Worm (Caenorhabditis elegans) whole organism, late embryonic: ENCODE measurements around the gene B0244.16.
A peak's percentile ranks its signal among the peaks of the same experiment; 100 is the strongest.

Experiments used
- F13H6.1 ChIP-seq: sonication (generic microtip); optimal IDR thresholded peaks from 2 replicates; lab custom pipeline; 2016; ENCODE audit warnings: missing genetic modification characterization, missing compliant biosample characterization
- K09A11.1 ChIP-seq: sonication (generic microtip); optimal IDR thresholded peaks from 2 replicates; lab custom pipeline; 2017; ENCODE audit warnings: antibody characterized with exemption, mild to moderate bottlenecking, missing genetic modification characterization, missing compliant biosample characterization; ENCODE audit not compliant: insufficient read depth
- T23F11.4 ChIP-seq: fragments of 200-800 bp; sonication (Bioruptor generic); optimal IDR thresholded peaks from 2 replicates; lab custom pipeline; 2018; ENCODE audit warnings: mild to moderate bottlenecking, missing genetic modification characterization, missing compliant biosample characterization
- Y22D7AL.16 ChIP-seq: sonication (generic microtip); optimal IDR thresholded peaks from 2 replicates; lab custom pipeline; 2016; ENCODE audit warnings: missing genetic modification characterization, missing compliant biosample characterization
- ahr-1 ChIP-seq: sonication (generic microtip); optimal IDR thresholded peaks from 2 replicates; lab custom pipeline; 2016; ENCODE audit warnings: missing genetic modification characterization, missing compliant biosample characterization
- ama-1 ChIP-seq: fragments of 150-350 bp; optimal IDR thresholded peaks from 2 replicates; lab custom pipeline; 2014
- ceh-14 ChIP-seq: sonication (generic microtip); optimal IDR thresholded peaks from 2 replicates; lab custom pipeline; 2016; ENCODE audit warnings: missing genotype, missing genetic modification characterization, missing compliant biosample characterization
- ceh-22 ChIP-seq: sonication (generic microtip); optimal IDR thresholded peaks from 2 replicates; lab custom pipeline; 2017; ENCODE audit warnings: missing biosample characterization, missing genetic modification characterization
- ceh-24 ChIP-seq: sonication (generic microtip); optimal IDR thresholded peaks from 2 replicates; lab custom pipeline; 2016; ENCODE audit warnings: mild to moderate bottlenecking, missing genetic modification characterization, missing compliant biosample characterization
- ceh-31 ChIP-seq: sonication (generic microtip); optimal IDR thresholded peaks from 2 replicates; lab custom pipeline; 2016; ENCODE audit warnings: missing genetic modification characterization, missing compliant biosample characterization
- ceh-45 ChIP-seq: fragments of 200-800 bp; sonication (Bioruptor generic); IDR thresholded peaks from 2 replicates; pipeline ENCODE4 v1.3.6; 2022; ENCODE audit warnings: missing genetic modification reagents, missing genetic modification characterization, missing compliant biosample characterization
- che-1 ChIP-seq: sonication (generic microtip); optimal IDR thresholded peaks from 2 replicates; lab custom pipeline; 2016; ENCODE audit warnings: mild to moderate bottlenecking, missing genetic modification characterization, missing compliant biosample characterization
- dmd-4 ChIP-seq: sonication (generic microtip); optimal IDR thresholded peaks from 2 replicates; lab custom pipeline; 2016; ENCODE audit warnings: borderline replicate concordance, missing genetic modification characterization, missing compliant biosample characterization
- dve-1 ChIP-seq: sonication (generic microtip); optimal IDR thresholded peaks from 2 replicates; lab custom pipeline; 2017; ENCODE audit warnings: antibody characterized with exemption, mild to moderate bottlenecking, missing genetic modification characterization, missing compliant biosample characterization
- ets-4 ChIP-seq: sonication (generic microtip); optimal IDR thresholded peaks from 2 replicates; lab custom pipeline; 2016; ENCODE audit warnings: missing genetic modification characterization, missing compliant biosample characterization
- eyg-1 ChIP-seq: sonication (generic microtip); optimal IDR thresholded peaks from 2 replicates; lab custom pipeline; 2016; ENCODE audit warnings: missing genotype, missing genetic modification characterization, missing compliant biosample characterization
- fax-1 ChIP-seq: sonication (generic microtip); optimal IDR thresholded peaks from 2 replicates; lab custom pipeline; 2016; ENCODE audit warnings: missing genotype, missing genetic modification characterization, missing compliant biosample characterization
- fkh-6 ChIP-seq: sonication (generic microtip); optimal IDR thresholded peaks from 2 replicates; lab custom pipeline; 2016; ENCODE audit warnings: missing genetic modification characterization, missing compliant biosample characterization
- hlh-15 ChIP-seq: sonication (generic microtip); optimal IDR thresholded peaks from 2 replicates; lab custom pipeline; 2016; ENCODE audit warnings: missing genetic modification characterization, missing compliant biosample characterization
- hlh-6 ChIP-seq: sonication (generic microtip); optimal IDR thresholded peaks from 2 replicates; lab custom pipeline; 2016; ENCODE audit warnings: missing genotype, missing genetic modification characterization, missing compliant biosample characterization
- hlh-8 ChIP-seq: sonication (generic microtip); optimal IDR thresholded peaks from 2 replicates; lab custom pipeline; 2016; ENCODE audit warnings: missing genotype, missing genetic modification characterization, missing compliant biosample characterization
- lim-6 ChIP-seq: sonication (generic microtip); optimal IDR thresholded peaks from 2 replicates; lab custom pipeline; 2016; ENCODE audit warnings: missing genetic modification characterization, missing compliant biosample characterization
- lin-11 ChIP-seq: fragments of 200-800 bp; sonication (Bioruptor generic); optimal IDR thresholded peaks from 2 replicates; lab custom pipeline; 2018; ENCODE audit warnings: mild to moderate bottlenecking, missing genetic modification characterization, missing compliant biosample characterization
- madf-2 ChIP-seq: sonication (generic microtip); optimal IDR thresholded peaks from 2 replicates; lab custom pipeline; 2017; ENCODE audit warnings: missing genetic modification characterization, missing compliant biosample characterization
- mec-3 ChIP-seq: sonication (generic microtip); optimal IDR thresholded peaks from 2 replicates; lab custom pipeline; 2016; ENCODE audit warnings: borderline replicate concordance, missing genetic modification characterization, missing compliant biosample characterization
- nfya-1 ChIP-seq: sonication (generic microtip); optimal IDR thresholded peaks from 2 replicates; lab custom pipeline; 2017; ENCODE audit warnings: missing genetic modification characterization, mild to moderate bottlenecking, missing compliant biosample characterization, antibody characterized with exemption, moderate library complexity
- nhr-232 ChIP-seq: sonication (generic microtip); optimal IDR thresholded peaks from 2 replicates; lab custom pipeline; 2016; ENCODE audit warnings: missing genetic modification characterization, missing compliant biosample characterization
- pag-3 ChIP-seq: sonication (generic microtip); optimal IDR thresholded peaks from 2 replicates; lab custom pipeline; 2016; ENCODE audit warnings: missing compliant biosample characterization, missing genetic modification characterization, borderline replicate concordance
- syd-9 ChIP-seq: sonication (generic microtip); optimal IDR thresholded peaks from 2 replicates; lab custom pipeline; 2016; ENCODE audit warnings: mild to moderate bottlenecking, missing genetic modification characterization, moderate library complexity, missing compliant biosample characterization
- tbx-2 ChIP-seq: sonication (generic microtip); optimal IDR thresholded peaks from 2 replicates; lab custom pipeline; 2016; ENCODE audit warnings: missing genetic modification characterization, missing compliant biosample characterization
- ttx-3 ChIP-seq: sonication (generic microtip); optimal IDR thresholded peaks from 2 replicates; lab custom pipeline; 2016; ENCODE audit warnings: missing genetic modification reagents, missing genetic modification characterization, missing compliant biosample characterization
- unc-42 ChIP-seq: sonication (generic microtip); optimal IDR thresholded peaks from 2 replicates; lab custom pipeline; 2016; ENCODE audit warnings: missing genotype, missing genetic modification characterization, missing compliant biosample characterization
- ztf-16 ChIP-seq: sonication (generic microtip); optimal IDR thresholded peaks from 2 replicates; lab custom pipeline; 2017; ENCODE audit warnings: missing genetic modification characterization, missing compliant biosample characterization

The B0244.16 gene

DNA sequence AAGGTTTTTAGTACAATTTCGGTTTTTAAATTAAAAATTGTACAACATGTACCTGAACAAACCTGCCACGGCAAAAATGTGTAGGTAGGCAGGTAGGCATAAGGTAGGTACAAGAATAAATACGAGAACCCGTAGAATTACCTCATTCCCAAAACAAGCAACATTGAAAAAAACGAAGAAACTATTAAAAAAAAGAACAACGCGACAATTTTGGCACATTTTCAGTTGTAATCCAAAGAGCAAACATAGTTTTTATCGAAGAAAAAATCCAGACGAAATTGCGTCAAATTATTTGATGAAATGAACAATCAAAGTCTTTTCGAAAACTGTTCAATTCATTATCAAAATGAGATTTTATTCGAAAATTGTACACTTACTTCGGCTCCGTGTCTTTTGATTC, at the start of gene B0244.16:
Gene B0244.16 (plus strand): TSS at position 301 of the 400 bp plus-strand sequence.
- TF ChIP-seq dmd-4 (tag; lab: Kevin White, UChicago): no peak
- no peak for TF ChIP-seq nhr-232 (tag; lab: Kevin White, UChicago)
- TF ChIP-seq ets-4 (tag; lab: Kevin White, UChicago): no peak
- TF ChIP-seq ahr-1 (tag; lab: Kevin White, UChicago): no peak
- TF ChIP-seq lin-11: no peak
- no peak for TF ChIP-seq che-1 (tag; lab: Kevin White, UChicago)
- TF ChIP-seq hlh-8 (tag; lab: Kevin White, UChicago): no peak
- no peak for TF ChIP-seq syd-9 (tag; lab: Kevin White, UChicago)
- no peak for TF ChIP-seq hlh-6 (tag; lab: Kevin White, UChicago)
- TF ChIP-seq fkh-6 (tag; lab: Kevin White, UChicago): no peak
- TF ChIP-seq ceh-24 (tag; lab: Kevin White, UChicago): no peak
- no peak for TF ChIP-seq dve-1
- TF ChIP-seq, all 69 proteins: peak for 0

DNA sequence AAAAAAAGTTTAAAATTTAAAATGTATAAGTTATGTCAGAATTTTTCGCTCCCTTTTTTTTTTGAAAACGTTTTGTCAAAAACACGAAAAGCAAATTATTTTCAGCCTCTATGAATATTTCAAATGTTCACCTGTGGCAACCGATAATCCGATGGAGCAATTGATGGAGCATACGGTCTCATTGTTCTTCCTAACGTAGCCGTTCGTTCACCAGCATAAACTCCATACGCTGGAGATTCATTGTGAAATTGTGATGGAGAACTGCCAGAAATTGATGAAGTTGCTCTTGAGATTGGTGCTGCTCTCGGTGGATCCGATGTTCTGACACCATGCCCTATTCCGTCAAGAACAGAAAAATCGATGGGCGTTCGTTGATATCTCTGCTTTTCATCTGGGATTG, 48.9 kb upstream of the B0244.16 start:
- TF ChIP-seq F13H6.1 (tag; lab: Kevin White, UChicago): no peak
- TF ChIP-seq T23F11.4 (GFP tag; lab: Kevin White, UChicago): no peak
- no peak for TF ChIP-seq ceh-45 (GFP tag; lab: Robert Waterston, UW)
- no peak for TF ChIP-seq ztf-16 (tag; lab: Kevin White, UChicago)
- TF ChIP-seq hlh-15 (tag; lab: Kevin White, UChicago): no peak
- TF ChIP-seq fax-1: no peak
- no peak for TF ChIP-seq mec-3 (tag; lab: Kevin White, UChicago)
- no peak for TF ChIP-seq hlh-6 (tag; lab: Kevin White, UChicago)
- TF ChIP-seq K09A11.1 (tag; lab: Kevin White, UChicago): no peak

ce11 chrIII:5692690-5693089, 48.1 kb upstream of the B0244.16 start, which contains the start of the genes abi-1 and arle-14:
abi-1 (minus strand) TSS chrIII:5692740.
arle-14 (plus strand) TSS chrIII:5692906.
- TF ChIP-seq unc-42 (tag; lab: Kevin White, UChicago): peak; percentile 54
- peak; percentile 11 for TF ChIP-seq ets-4 (tag; lab: Kevin White, UChicago)
- TF ChIP-seq tbx-2 (tag; lab: Kevin White, UChicago): no peak
- no peak for TF ChIP-seq Y22D7AL.16 (tag; lab: Kevin White, UChicago)
- TF ChIP-seq dve-1: no peak
- peak; percentile 20 for TF ChIP-seq ceh-31 (tag; lab: Kevin White, UChicago)
- peak; percentile 19 for TF ChIP-seq ttx-3 (tag; lab: Kevin White, UChicago)
- peak; percentile 7 for TF ChIP-seq nfya-1 (tag; lab: Kevin White, UChicago)

DNA sequence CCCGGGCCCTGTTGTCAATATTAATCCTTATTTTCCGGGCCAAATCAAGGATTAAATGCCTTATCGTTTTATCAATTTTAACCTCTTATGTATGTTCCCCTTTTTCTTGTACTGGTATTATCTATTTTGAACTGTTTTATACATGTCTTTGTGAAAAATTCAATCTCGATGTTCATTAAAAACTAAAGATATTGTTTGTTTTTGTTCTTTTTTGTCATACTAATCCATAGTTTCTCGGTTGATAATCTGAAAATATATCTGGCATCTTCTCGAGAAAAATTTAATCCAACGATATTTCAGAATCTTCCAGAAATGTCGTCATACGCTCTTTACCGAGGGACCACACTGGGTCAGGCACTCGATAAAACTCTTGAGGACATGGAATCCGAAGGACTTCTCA, 47.0 kb upstream of the B0244.16 start, which contains the start of gene B0336.13:
Gene B0336.13 (plus strand): TSS at position 301 of the 400 bp plus-strand sequence.
- TF ChIP-seq eyg-1: no peak
- no peak for TF ChIP-seq ceh-22 (tag; lab: Kevin White, UChicago)
- no peak for TF ChIP-seq nfya-1 (tag; lab: Kevin White, UChicago)

DNA sequence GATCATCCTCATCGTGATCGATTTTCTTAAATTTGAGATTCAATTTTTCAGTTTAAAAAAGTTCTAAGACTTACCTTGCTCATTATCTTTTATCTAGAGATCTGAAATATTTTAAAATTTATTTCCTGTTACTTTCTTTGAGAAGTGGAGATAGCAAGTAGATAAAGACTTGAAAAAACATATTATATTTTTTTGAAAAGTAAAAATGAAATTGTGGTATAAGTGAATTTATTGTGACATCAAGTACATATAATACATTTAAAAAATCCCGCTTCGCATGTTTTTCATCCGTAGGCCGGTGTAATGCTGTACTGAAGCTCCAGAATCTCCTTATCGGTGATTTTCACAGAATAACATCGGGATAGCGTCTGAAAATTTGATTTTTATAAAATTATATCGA, 43.5 kb upstream of the B0244.16 start, which contains the start of gene B0336.7:
Gene B0336.7 (minus strand): TSS at position 101 of the 400 bp plus-strand sequence.
- no peak for TF ChIP-seq hlh-6 (tag; lab: Kevin White, UChicago)
- no peak for TF ChIP-seq lim-6 (tag; lab: Kevin White, UChicago)
- TF ChIP-seq ets-4 (tag; lab: Kevin White, UChicago): no peak
- TF ChIP-seq ceh-14: no peak
- TF ChIP-seq ceh-24 (tag; lab: Kevin White, UChicago): no peak
- no peak for TF ChIP-seq che-1 (tag; lab: Kevin White, UChicago)
- no peak for TF ChIP-seq syd-9 (tag; lab: Kevin White, UChicago)
- no peak for TF ChIP-seq mec-3 (tag; lab: Kevin White, UChicago)
- no peak for TF ChIP-seq ama-1
- TF ChIP-seq madf-2 (tag; lab: Kevin White, UChicago): no peak
- TF ChIP-seq nhr-232 (tag; lab: Kevin White, UChicago): no peak
- TF ChIP-seq pag-3 (tag; lab: Kevin White, UChicago): no peak
- TF ChIP-seq hlh-8 (tag; lab: Kevin White, UChicago): no peak
